Worm (Caenorhabditis elegans) whole organism, young adult: ENCODE measurements around the gene F56H9.6.

Experiments used
- B0019.2 ChIP-seq: fragments of 200-800 bp; sonication (Bioruptor generic); conservative IDR thresholded peaks from 2 replicates; pipeline ENCODE4 v1.3.6; 2022; ENCODE audit warnings: missing genetic modification reagents, missing genetic modification characterization, missing compliant biosample characterization
- Y67H2A.10 ChIP-seq: fragments of 200-800 bp; sonication (Bioruptor generic); conservative IDR thresholded peaks from 2 replicates; pipeline ENCODE4 v1.3.6; 2022; ENCODE audit warnings: missing genetic modification reagents, missing genetic modification characterization, missing compliant biosample characterization
- ZK185.1 ChIP-seq: sonication (generic microtip); optimal IDR thresholded peaks from 2 replicates; lab custom pipeline; 2016; ENCODE audit warnings: mild to moderate bottlenecking, missing genetic modification characterization, missing compliant biosample characterization; ENCODE audit not compliant: poor library complexity, severe bottlenecking
- ama-1 ChIP-seq, 3 experiments: fragments of 150-350 bp in 1 of 3; sonication (generic microtip) in 2 of 3; optimal IDR thresholded peaks; 2 replicates each; lab custom pipeline; 2014 to 2018; ENCODE audit warnings: missing biosample characterization in 2 of 3, missing genetic modification characterization in 2 of 3, missing genetic modification reagents in 2 of 3
- aptf-2 ChIP-seq: fragments of 200-800 bp; sonication (Bioruptor generic); conservative IDR thresholded peaks from 2 replicates; pipeline ENCODE4 v1.3.6; 2022; ENCODE audit warnings: missing genetic modification reagents, missing genetic modification characterization, missing compliant biosample characterization
- ceh-27 ChIP-seq: fragments of 200-800 bp; sonication (Bioruptor generic); optimal IDR thresholded peaks from 2 replicates; lab custom pipeline; 2018; ENCODE audit warnings: mild to moderate bottlenecking, missing genetic modification characterization, moderate library complexity, missing compliant biosample characterization
- ceh-40 ChIP-seq: fragments of 200-800 bp; sonication (Bioruptor generic); IDR thresholded peaks from 2 replicates; pipeline ENCODE4 v1.3.6; 2022; ENCODE audit warnings: missing genetic modification characterization, missing compliant biosample characterization
- lin-40 ChIP-seq: sonication (generic microtip); optimal IDR thresholded peaks from 2 replicates; lab custom pipeline; 2016; ENCODE audit warnings: missing genetic modification characterization, mild to moderate bottlenecking, missing compliant biosample characterization, missing genotype, missing genetic modification reagents
- madf-3 ChIP-seq: fragments of 200-800 bp; sonication (Bioruptor generic); IDR thresholded peaks from 2 replicates; pipeline ENCODE4 v1.3.6; 2022; ENCODE audit warnings: missing genetic modification reagents, missing genetic modification characterization, missing compliant biosample characterization
- nfya-1 ChIP-seq: sonication (generic microtip); optimal IDR thresholded peaks from 2 replicates; lab custom pipeline; 2017; ENCODE audit warnings: antibody characterized with exemption, missing compliant biosample characterization, missing genetic modification characterization, borderline replicate concordance; ENCODE audit not compliant: insufficient read depth
- tbp1 ChIP-seq: fragments of 200-800 bp; sonication (Bioruptor generic); optimal IDR thresholded peaks from 2 replicates; lab custom pipeline; 2018; ENCODE audit warnings: mild to moderate bottlenecking, missing genetic modification characterization, missing compliant biosample characterization
- unc-62 ChIP-seq: fragments of 150-350 bp; optimal IDR thresholded peaks from 2 replicates; lab custom pipeline; 2014; ENCODE audit warnings: missing biosample characterization, missing genetic modification reagents, missing genetic modification characterization

DNA sequence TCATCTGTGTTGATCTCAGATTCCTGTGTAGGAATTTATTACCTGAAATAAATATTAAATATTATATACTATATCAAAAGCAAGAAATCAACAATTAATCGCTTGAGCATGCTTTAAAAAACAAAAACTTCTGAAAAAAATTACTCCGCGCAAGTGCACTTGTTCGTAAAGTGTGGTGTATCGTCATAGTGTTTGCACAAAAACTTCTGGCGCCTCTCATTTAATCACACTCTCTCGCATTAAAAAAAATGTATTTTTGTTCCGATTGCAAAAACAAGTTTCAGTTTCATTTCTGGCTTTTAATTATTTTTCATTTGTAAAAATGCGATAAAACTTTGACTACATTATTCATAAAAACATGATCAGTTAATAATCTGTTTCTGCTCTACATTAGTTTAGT is 30.5 kb downstream of the F56H9.6 start, which contains the start of the genes C14C10.10 and ril-2:
- TF ChIP-seq ama-1 (optimal IDR thresholded peaks at IDR 0.05; lab: Kevin White, UChicago) (no peak), ama-1 (GFP tag; optimal IDR thresholded peaks at IDR 0.05; lab: Kevin White, UChicago) (no peak), ZK185.1 (tag; lab: Kevin White, UChicago) (no peak), madf-3 (GFP tag; lab: Robert Waterston, UW) (no peak), tbp1 (GFP tag; lab: Kevin White, UChicago) (no peak), Y67H2A.10 (no peak), ceh-27 (GFP tag; lab: Kevin White, UChicago) (no peak), aptf-2 (GFP tag; lab: Robert Waterston, UW) (no peak), ceh-40 (no peak), B0019.2 (GFP tag; lab: Robert Waterston, UW) (no peak), lin-40 (no peak), nfya-1 (tag; lab: Kevin White, UChicago) (no peak), unc-62 (GFP tag; lab: Kevin White, UChicago) (no peak)
